Fruit fly (Drosophila melanogaster) whole organism, embryonic: Measurements from ENCODE around the gene Rbcn-3B.
A peak's percentile ranks its signal among the peaks of the same experiment; 100 is the strongest.

Experiments
- Bgb ChIP-seq: fragments of 200-800 bp; sonication (Bioruptor generic); IDR thresholded peaks from 2 replicates; pipeline ENCODE4 v1.3.6; 2022; ENCODE audit warnings: missing biosample characterization, missing genetic modification characterization; ENCODE audit not compliant: partially characterized antibody
- CG10462 ChIP-seq: fragments of 200-800 bp; sonication (Bioruptor generic); optimal IDR thresholded peaks from 2 replicates; lab custom pipeline; 2016; ENCODE audit warnings: missing biosample characterization, missing genetic modification characterization
- CG12659 ChIP-seq: fragments of 200-800 bp; sonication (Bioruptor generic); optimal IDR thresholded peaks from 3 replicates; lab custom pipeline; 2017; ENCODE audit warnings: mild to moderate bottlenecking, missing biosample characterization, missing genetic modification reagents, missing genetic modification characterization
- CG14860 ChIP-seq: fragments of 200-800 bp; sonication (Bioruptor generic); IDR thresholded peaks from 3 replicates; pipeline ENCODE4 v1.3.6; 2022; ENCODE audit warnings: missing biosample characterization, missing genetic modification characterization; ENCODE audit not compliant: partially characterized antibody
- CG31365 ChIP-seq: fragments of 200-800 bp; sonication (Bioruptor generic); optimal IDR thresholded peaks from 2 replicates; lab custom pipeline; 2018; ENCODE audit warnings: missing biosample characterization, mild to moderate bottlenecking, missing genetic modification characterization
- CG34376 ChIP-seq: fragments of 200-800 bp; sonication (Bioruptor generic); optimal IDR thresholded peaks from 2 replicates; lab custom pipeline; 2018; ENCODE audit warnings: missing biosample characterization, mild to moderate bottlenecking, missing genetic modification characterization
- CG4328 ChIP-seq: fragments of 200-800 bp; sonication (Bioruptor generic); optimal IDR thresholded peaks from 3 replicates; lab custom pipeline; 2017; ENCODE audit warnings: missing biosample characterization, missing genetic modification reagents, missing genetic modification characterization
- CG43689 ChIP-seq: fragments of 200-800 bp; sonication (Bioruptor generic); IDR thresholded peaks from 2 replicates; pipeline ENCODE4 v1.3.6; 2022; ENCODE audit warnings: missing biosample characterization, missing genetic modification characterization
- CG8290 ChIP-seq, 3 experiments: fragments of 200-800 bp; sonication (Bioruptor generic); optimal IDR thresholded peaks; 2 replicates each; lab custom pipeline; 2016 to 2019; ENCODE audit warnings: missing biosample characterization in 3 of 3, missing genetic modification characterization in 3 of 3, mild to moderate bottlenecking in 2 of 3, moderate library complexity in 1 of 3
- CG9817 ChIP-seq: fragments of 200-800 bp; sonication (Bioruptor generic); optimal IDR thresholded peaks from 2 replicates; lab custom pipeline; 2018; ENCODE audit warnings: missing biosample characterization, mild to moderate bottlenecking, missing genetic modification characterization, moderate library complexity
- Dip3 ChIP-seq: fragments of 200-800 bp; sonication (Bioruptor generic); optimal IDR thresholded peaks from 3 replicates; lab custom pipeline; 2016; ENCODE audit warnings: missing biosample characterization, missing genetic modification characterization
- Doc3 ChIP-seq: fragments of 200-800 bp; sonication (Bioruptor generic); IDR thresholded peaks from 3 replicates; pipeline ENCODE4 v1.3.6; 2022; ENCODE audit warnings: missing biosample characterization, missing genetic modification characterization; ENCODE audit not compliant: partially characterized antibody
- Dref ChIP-seq: fragments of 200-800 bp; sonication (Bioruptor generic); IDR thresholded peaks from 2 replicates; pipeline ENCODE4 v1.3.6; 2022; ENCODE audit warnings: missing biosample characterization, missing genetic modification characterization
- E2f1 ChIP-seq: fragments of 200-800 bp; sonication (Bioruptor generic); IDR thresholded peaks from 2 replicates; pipeline ENCODE4 v1.3.6; 2022; ENCODE audit warnings: missing biosample characterization, missing genetic modification characterization
- E2f2 ChIP-seq: fragments of 200-800 bp; sonication (Bioruptor generic); IDR thresholded peaks from 2 replicates; pipeline ENCODE4 v1.3.6; 2022; ENCODE audit warnings: missing biosample characterization, missing genetic modification characterization
- ERR ChIP-seq: fragments of 200-800 bp; sonication (Bioruptor generic); optimal IDR thresholded peaks from 2 replicates; lab custom pipeline; 2016; ENCODE audit warnings: missing biosample characterization, missing genetic modification characterization
- Elba2 ChIP-seq: fragments of 200-800 bp; sonication (Bioruptor generic); optimal IDR thresholded peaks from 3 replicates; lab custom pipeline; 2016; ENCODE audit warnings: missing biosample characterization, missing genetic modification characterization
- H2.0 ChIP-seq: fragments of 200-800 bp; sonication (Bioruptor generic); IDR thresholded peaks from 2 replicates; pipeline ENCODE4 v1.3.6; 2022; ENCODE audit warnings: missing biosample characterization, missing genetic modification characterization
- MBD-R2 ChIP-seq: fragments of 200-800 bp; sonication (Bioruptor generic); IDR thresholded peaks from 2 replicates; pipeline ENCODE4 v1.3.6; 2022; ENCODE audit warnings: missing biosample characterization, missing genetic modification characterization
- MTF-1 ChIP-seq: fragments of 200-800 bp; sonication (Bioruptor generic); optimal IDR thresholded peaks from 2 replicates; lab custom pipeline; 2018; ENCODE audit warnings: missing biosample characterization, mild to moderate bottlenecking, missing genetic modification characterization, borderline replicate concordance
- NC2α ChIP-seq: fragments of 200-800 bp; sonication (Bioruptor generic); optimal IDR thresholded peaks from 2 replicates; lab custom pipeline; 2016; ENCODE audit warnings: missing biosample characterization, missing genetic modification characterization
- Oaz ChIP-seq: fragments of 200-800 bp; sonication (Bioruptor generic); IDR thresholded peaks from 2 replicates; pipeline ENCODE4 v1.3.6; 2022; ENCODE audit warnings: missing biosample characterization, missing genetic modification characterization
- Pdp1 ChIP-seq, 2 experiments: fragments of 200-800 bp; sonication (Bioruptor generic); optimal IDR thresholded peaks; 3 replicates each; lab custom pipeline; 2016; ENCODE audit warnings: missing biosample characterization in 2 of 2, missing genetic modification characterization in 2 of 2, mild to moderate bottlenecking in 1 of 2, moderate library complexity in 1 of 2
- Rfx ChIP-seq: fragments of 200-800 bp; sonication (Bioruptor generic); IDR thresholded peaks from 2 replicates; pipeline ENCODE4 v1.3.6; 2022; ENCODE audit warnings: missing biosample characterization, missing genetic modification characterization
- Sry-β ChIP-seq: fragments of 200-800 bp; sonication (Bioruptor generic); optimal IDR thresholded peaks from 2 replicates; lab custom pipeline; 2018; ENCODE audit warnings: missing biosample characterization, mild to moderate bottlenecking, missing genetic modification characterization, moderate library complexity
- Sry-δ ChIP-seq: fragments of 200-800 bp; sonication (Bioruptor generic); optimal IDR thresholded peaks from 2 replicates; lab custom pipeline; 2016; ENCODE audit warnings: missing biosample characterization, missing genetic modification characterization
- Stat92E ChIP-seq, 3 experiments: fragments of >200 bp in 2 of 3; fragments of 200-800 bp in 1 of 3; sonication (Bioruptor generic) in 1 of 3; optimal IDR thresholded peaks; 2 replicates each; lab custom pipeline; 2017 to 2019; ENCODE audit warnings: missing biosample characterization in 3 of 3, missing genetic modification characterization in 3 of 3, mild to moderate bottlenecking in 1 of 3, moderate library complexity in 1 of 3
- al ChIP-seq: fragments of 200-800 bp; sonication (Bioruptor generic); IDR thresholded peaks from 2 replicates; pipeline ENCODE4 v1.3.6; 2022; ENCODE audit warnings: missing biosample characterization, missing genetic modification characterization
- ato ChIP-seq: fragments of 200-800 bp; sonication (Bioruptor generic); IDR thresholded peaks from 2 replicates; pipeline ENCODE4 v1.3.6; 2022; ENCODE audit warnings: missing biosample characterization, missing genetic modification characterization; ENCODE audit not compliant: partially characterized antibody
- bcd ChIP-seq: fragments of 200-800 bp; sonication (Bioruptor generic); optimal IDR thresholded peaks from 2 replicates; lab custom pipeline; 2017; ENCODE audit warnings: missing biosample characterization, mild to moderate bottlenecking, missing genetic modification characterization
- crc ChIP-seq: fragments of 200-800 bp; sonication (Bioruptor generic); optimal IDR thresholded peaks from 2 replicates; lab custom pipeline; 2016; ENCODE audit warnings: missing biosample characterization, missing genetic modification characterization
- crp ChIP-seq, 2 experiments: fragments of 200-800 bp; sonication (Bioruptor generic); optimal IDR thresholded peaks; 2 replicates in 1 of 2; 3 replicates in 1 of 2; lab custom pipeline; 2017; ENCODE audit warnings: missing biosample characterization in 2 of 2, missing genetic modification characterization in 2 of 2, mild to moderate bottlenecking in 1 of 2, moderate library complexity in 1 of 2
- dmrt11E ChIP-seq: fragments of 200-800 bp; sonication (Bioruptor generic); optimal IDR thresholded peaks from 3 replicates; lab custom pipeline; 2018; ENCODE audit warnings: missing biosample characterization, mild to moderate bottlenecking, missing genetic modification characterization, moderate library complexity
- emc ChIP-seq: fragments of 200-800 bp; sonication (Bioruptor generic); optimal IDR thresholded peaks from 2 replicates; lab custom pipeline; 2016; ENCODE audit warnings: missing biosample characterization, missing genetic modification characterization
- esg ChIP-seq: fragments of 200-800 bp; sonication (Bioruptor generic); conservative IDR thresholded peaks from 2 replicates; pipeline ENCODE4 v1.3.6; 2022; ENCODE audit warnings: missing biosample characterization, missing genetic modification characterization
- exex ChIP-seq: fragments of 200-800 bp; sonication (Bioruptor generic); optimal IDR thresholded peaks from 4 replicates; lab custom pipeline; 2018; ENCODE audit warnings: missing biosample characterization, mild to moderate bottlenecking, missing genetic modification characterization, moderate library complexity
- gce ChIP-seq: fragments of 200-800 bp; sonication (Bioruptor generic); IDR thresholded peaks from 3 replicates; pipeline ENCODE4 v1.3.6; 2022; ENCODE audit warnings: missing biosample characterization, missing genetic modification characterization
- hbn ChIP-seq: fragments of 200-800 bp; sonication (Bioruptor generic); IDR thresholded peaks from 2 replicates; pipeline ENCODE4 v1.3.6; 2022; ENCODE audit warnings: missing biosample characterization, missing genetic modification characterization; ENCODE audit not compliant: partially characterized antibody
- klu ChIP-seq: fragments of 200-800 bp; sonication (Bioruptor generic); IDR thresholded peaks from 2 replicates; pipeline ENCODE4 v1.3.6; 2022; ENCODE audit warnings: missing biosample characterization, missing genetic modification characterization
- nom ChIP-seq: fragments of 200-800 bp; sonication (Bioruptor generic); optimal IDR thresholded peaks from 2 replicates; lab custom pipeline; 2017; ENCODE audit warnings: missing biosample characterization, missing genetic modification characterization, mild to moderate bottlenecking, moderate library complexity, missing genetic modification reagents
- pho ChIP-seq: fragments of 200-800 bp; sonication (Bioruptor generic); optimal IDR thresholded peaks from 2 replicates; lab custom pipeline; 2016; ENCODE audit warnings: missing biosample characterization, missing genetic modification characterization
- pzg ChIP-seq: fragments of 200-800 bp; sonication (Bioruptor generic); optimal IDR thresholded peaks from 3 replicates; lab custom pipeline; 2018; ENCODE audit warnings: missing biosample characterization, mild to moderate bottlenecking, missing genetic modification characterization, moderate library complexity
- run ChIP-seq: fragments of 200-800 bp; sonication (Bioruptor generic); optimal IDR thresholded peaks from 3 replicates; lab custom pipeline; 2018; ENCODE audit warnings: missing biosample characterization, mild to moderate bottlenecking, missing genetic modification characterization
- sob ChIP-seq: fragments of 200-800 bp; sonication (Bioruptor generic); IDR thresholded peaks from 2 replicates; pipeline ENCODE4 v1.3.6; 2022; ENCODE audit warnings: missing biosample characterization, missing genetic modification characterization
- ssp ChIP-seq: fragments of 200-800 bp; sonication (Bioruptor generic); IDR thresholded peaks from 2 replicates; pipeline ENCODE4 v1.3.6; 2022; ENCODE audit warnings: missing biosample characterization, missing genetic modification characterization
- sug ChIP-seq: fragments of 200-800 bp; optimal IDR thresholded peaks from 2 replicates; lab custom pipeline; 2019; ENCODE audit warnings: missing biosample characterization, mild to moderate bottlenecking, missing genetic modification characterization, moderate library complexity
- toy ChIP-seq: fragments of 200-800 bp; sonication (Bioruptor generic); IDR thresholded peaks from 2 replicates; pipeline ENCODE4 v1.3.6; 2022; ENCODE audit warnings: missing biosample characterization, missing genetic modification characterization
- unc-4 ChIP-seq: fragments of 200-800 bp; sonication (Bioruptor generic); IDR thresholded peaks from 2 replicates; pipeline ENCODE4 v1.3.6; 2022; ENCODE audit warnings: missing biosample characterization, missing genetic modification characterization; ENCODE audit not compliant: partially characterized antibody
- zf30C ChIP-seq: fragments of 200-800 bp; sonication (Bioruptor generic); optimal IDR thresholded peaks from 3 replicates; lab custom pipeline; 2018; ENCODE audit warnings: missing biosample characterization, mild to moderate bottlenecking, missing genetic modification characterization

Rbcn-3B gene

dm6 chrX:1868586-1869111 is 40.1 kb upstream of the Rbcn-3B start, which contains the start of the genes CG14803 and Pex5 (continued):
- 0 out of 2 replicates have a peak, but pooled peaks have one; percentile 14 for TF ChIP-seq H2.0
- peak; percentile 77 for TF ChIP-seq Dref (GFP tag; lab: Robert Waterston, UW)
- no peak for TF ChIP-seq zf30C
- no peak for TF ChIP-seq E2f1 (GFP tag; lab: Robert Waterston, UW)
- peak; percentile 8 for TF ChIP-seq Sry-β (GFP tag; lab: Kevin White, UChicago)
- peak; percentile 25 for TF ChIP-seq nom (GFP tag; lab: Kevin White, UChicago)
- peak; percentile 37; the same call in 1 of the 2 replicates for TF ChIP-seq Rfx
- no peak for TF ChIP-seq CG31365 (tag; lab: Kevin White, UChicago)
- no peak for TF ChIP-seq sob
- peak; percentile 39; the same call in 1 of the 3 replicates for TF ChIP-seq Doc3 (GFP tag; lab: Robert Waterston, UW)
- TF ChIP-seq exex, result no peak
- TF ChIP-seq Elba2 (GFP tag; lab: Kevin White, UChicago), result peak; percentile 37
- no peak for TF ChIP-seq Dip3
- no peak for TF ChIP-seq bcd (GFP tag; lab: Kevin White, UChicago)
- no peak for TF ChIP-seq MTF-1 (GFP tag; lab: Kevin White, UChicago)
- no peak for TF ChIP-seq crc
- TF ChIP-seq pho (GFP tag; lab: Kevin White, UChicago), result no peak
- TF ChIP-seq ssp (GFP tag; lab: Robert Waterston, UW), result no peak
- TF ChIP-seq CG9817 (tag; lab: Kevin White, UChicago), result no peak
- peak; percentile 52; the same call in 1 of the 3 replicates for TF ChIP-seq CG14860 (GFP tag; lab: Robert Waterston, UW)
- no peak for TF ChIP-seq klu
- TF ChIP-seq run (tag; lab: Kevin White, UChicago), result no peak
- TF ChIP-seq emc (GFP tag; lab: Kevin White, UChicago), result no peak
- no peak for TF ChIP-seq NC2α (GFP tag; lab: Kevin White, UChicago)
- TF ChIP-seq gce (GFP tag; lab: Robert Waterston, UW), result no peak
- TF ChIP-seq sug, result peak; percentile 9
- TF ChIP-seq crp (GFP tag; optimal IDR thresholded peaks at IDR 0.05; lab: Kevin White, UChicago), result no peak
- no peak for TF ChIP-seq CG12659
- TF ChIP-seq toy (GFP tag; lab: Robert Waterston, UW), result no peak
- no peak for TF ChIP-seq al (GFP tag; lab: Robert Waterston, UW)
- TF ChIP-seq hbn (GFP tag; lab: Robert Waterston, UW), result peak; percentile 43; the same call in 1 of the 2 replicates
- no peak for TF ChIP-seq ERR
- TF ChIP-seq Sry-δ, result peak; percentile 43
- TF ChIP-seq CG34376 (GFP tag; lab: Kevin White, UChicago), result peak; percentile 62
- no peak for TF ChIP-seq CG8290 (GFP tag; optimal IDR thresholded peaks at IDR 0.05; lab: Kevin White, UChicago)
- no peak for TF ChIP-seq CG8290 (tag; optimal IDR thresholded peaks at IDR 0.05; lab: Kevin White, UChicago)
- TF ChIP-seq CG4328, result no peak
- TF ChIP-seq Stat92E (GFP tag; optimal IDR thresholded peaks at IDR 0.05; lab: Kevin White, UChicago), result no peak
- no peak for TF ChIP-seq CG10462 (GFP tag; lab: Kevin White, UChicago)
- no peak for TF ChIP-seq dmrt11E
- no peak for TF ChIP-seq esg (GFP tag; lab: Robert Waterston, UW)
- TF ChIP-seq unc-4 (GFP tag; lab: Robert Waterston, UW), result peak; percentile 65
- TF ChIP-seq Oaz (GFP tag; lab: Robert Waterston, UW), result no peak
- peak; percentile 92 for TF ChIP-seq MBD-R2 (GFP tag; lab: Robert Waterston, UW)
- peak; percentile 54 for TF ChIP-seq pzg (GFP tag; lab: Kevin White, UChicago)
- TF ChIP-seq Pdp1 (GFP tag; optimal IDR thresholded peaks at IDR 0.05; lab: Kevin White, UChicago), result peak in 1 of 2 experiments; percentile 63
- peak; percentile 84 for TF ChIP-seq E2f2
- peak; percentile 65 for TF ChIP-seq Bgb (GFP tag; lab: Robert Waterston, UW)
- TF ChIP-seq ato, result peak; percentile 38
- TF ChIP-seq CG43689, result no peak
